Fruit fly (Drosophila melanogaster): Measurements from ENCODE around the gene RPA2.

dm6 chr2L:20889857-20890606 lies 35.9 kb downstream of the RPA2 start:
- TF ChIP-seq CG5204 (GFP tag; optimal IDR thresholded peaks at IDR 0.05) (no peak), kay (GFP tag; ENCODE audit: borderline replicate concordance) (no peak), CG11617 (GFP tag; optimal IDR thresholded peaks at IDR 0.05) (no peak)
